Worm (Caenorhabditis elegans) whole organism, L4 larva: ENCODE data around the gene M03A8.3.
A peak's percentile ranks its signal among the peaks of the same experiment; 100 is the strongest.

ENCODE experiments used
- F10B5.3 ChIP-seq: sonication (generic microtip); optimal IDR thresholded peaks from 2 replicates; lab custom pipeline; 2016; ENCODE audit warnings: mild to moderate bottlenecking, missing genetic modification characterization, missing compliant biosample characterization
- F37D6.2 ChIP-seq: sonication (generic microtip); optimal IDR thresholded peaks from 2 replicates; lab custom pipeline; 2016; ENCODE audit warnings: mild to moderate bottlenecking, missing genetic modification characterization, missing compliant biosample characterization
- T20F7.1 ChIP-seq: fragments of 200-800 bp; sonication (Bioruptor generic); optimal IDR thresholded peaks from 2 replicates; lab custom pipeline; 2018; ENCODE audit warnings: mild to moderate bottlenecking, missing genetic modification characterization, missing compliant biosample characterization
- Y5F2A.4 ChIP-seq: fragments of 200-800 bp; sonication (Bioruptor generic); optimal IDR thresholded peaks from 2 replicates; lab custom pipeline; 2018; ENCODE audit warnings: mild to moderate bottlenecking, missing genetic modification characterization, missing compliant biosample characterization
- Y75B8A.6 ChIP-seq: fragments of 200-800 bp; sonication (Bioruptor generic); IDR thresholded peaks from 2 replicates; pipeline ENCODE4 v1.3.6; 2022; ENCODE audit warnings: missing genetic modification reagents, missing genetic modification characterization, missing compliant biosample characterization
- aly-2 ChIP-seq: sonication (generic microtip); optimal IDR thresholded peaks from 2 replicates; lab custom pipeline; 2018; ENCODE audit warnings: missing biosample characterization, missing genetic modification characterization
- arid-1 ChIP-seq: fragments of 200-800 bp; sonication (Bioruptor generic); conservative IDR thresholded peaks from 2 replicates; pipeline ENCODE4 v1.3.6; 2022; ENCODE audit warnings: missing genetic modification reagents, missing genetic modification characterization, missing compliant biosample characterization
- attf-4 ChIP-seq: sonication (generic microtip); optimal IDR thresholded peaks from 3 replicates; lab custom pipeline; 2017; ENCODE audit warnings: missing biosample characterization, missing genetic modification characterization
- ctbp-1 ChIP-seq: fragments of 200-800 bp; sonication (Bioruptor generic); IDR thresholded peaks from 2 replicates; pipeline ENCODE4 v1.3.6; 2022; ENCODE audit warnings: missing genetic modification reagents, missing genetic modification characterization, missing compliant biosample characterization
- daf-12 ChIP-seq: fragments of 150-350 bp; optimal IDR thresholded peaks from 2 replicates; lab custom pipeline; 2014; ENCODE audit warnings: missing biosample characterization, missing genetic modification reagents, missing genetic modification characterization
- daf-16 ChIP-seq, 3 experiments: sonication (generic microtip); optimal IDR thresholded peaks; 2 replicates each; lab custom pipeline; 2016 to 2017; ENCODE audit warnings: missing genetic modification characterization in 3 of 3, missing genetic modification reagents in 3 of 3, mild to moderate bottlenecking in 2 of 3, missing compliant biosample characterization in 2 of 3, missing biosample characterization in 1 of 3, moderate library complexity in 1 of 3
- dmd-6 ChIP-seq: fragments of 200-800 bp; sonication (Bioruptor generic); IDR thresholded peaks from 2 replicates; pipeline ENCODE4 v1.3.6; 2022; ENCODE audit warnings: missing genetic modification reagents, missing genetic modification characterization, missing compliant biosample characterization
- dmd-8 ChIP-seq: fragments of 200-800 bp; sonication (Bioruptor generic); IDR thresholded peaks from 2 replicates; pipeline ENCODE4 v1.3.6; 2022; ENCODE audit warnings: missing genetic modification characterization, missing compliant biosample characterization
- dve-1 ChIP-seq: sonication (generic microtip); optimal IDR thresholded peaks from 2 replicates; lab custom pipeline; 2017; ENCODE audit warnings: antibody characterized with exemption, mild to moderate bottlenecking, missing genetic modification characterization, missing compliant biosample characterization; ENCODE audit not compliant: insufficient read depth
- hif-1 ChIP-seq, 2 experiments: sonication (generic microtip); optimal IDR thresholded peaks; 2 replicates each; lab custom pipeline; 2016 to 2017; ENCODE audit warnings: missing compliant biosample characterization in 2 of 2, missing genetic modification characterization in 2 of 2, missing genetic modification reagents in 2 of 2, missing genotype in 2 of 2, mild to moderate bottlenecking in 1 of 2
- hlh-11 ChIP-seq: fragments of 200-800 bp; sonication (Bioruptor generic); optimal IDR thresholded peaks from 2 replicates; lab custom pipeline; 2018; ENCODE audit warnings: mild to moderate bottlenecking, missing genetic modification characterization, missing compliant biosample characterization
- hlh-30 ChIP-seq: sonication (generic microtip); optimal IDR thresholded peaks from 2 replicates; lab custom pipeline; 2017; ENCODE audit warnings: antibody characterized with exemption, mild to moderate bottlenecking, missing genetic modification characterization, missing compliant biosample characterization; ENCODE audit not compliant: insufficient read depth
- jun-1 ChIP-seq: fragments of 150-350 bp; optimal IDR thresholded peaks from 2 replicates; lab custom pipeline; 2014; ENCODE audit warnings: missing biosample characterization, missing genetic modification reagents, missing genetic modification characterization
- lin-1 ChIP-seq: fragments of 200-800 bp; sonication (Bioruptor generic); IDR thresholded peaks from 2 replicates; pipeline ENCODE4 v1.3.6; 2022; ENCODE audit warnings: missing genetic modification reagents, missing genetic modification characterization, missing compliant biosample characterization
- lin-13 ChIP-seq: fragments of 150-350 bp; optimal IDR thresholded peaks from 2 replicates; lab custom pipeline; 2014; ENCODE audit warnings: missing biosample characterization, missing genetic modification reagents, missing genetic modification characterization
- lin-29 ChIP-seq: fragments of 200-800 bp; sonication (Bioruptor generic); IDR thresholded peaks from 2 replicates; pipeline ENCODE4 v1.3.6; 2022; ENCODE audit warnings: missing genetic modification reagents, missing genetic modification characterization, missing compliant biosample characterization
- lin-38 ChIP-seq: fragments of 200-800 bp; sonication (Bioruptor generic); IDR thresholded peaks from 2 replicates; pipeline ENCODE4 v1.3.6; 2022; ENCODE audit warnings: missing genetic modification reagents, missing genetic modification characterization, missing compliant biosample characterization
- mdl-1 ChIP-seq, 2 experiments: fragments of 150-350 bp in 1 of 2; sonication (generic microtip) in 1 of 2; optimal IDR thresholded peaks; 2 replicates each; lab custom pipeline; 2014 to 2017; ENCODE audit warnings: missing biosample characterization in 2 of 2, missing genetic modification characterization in 2 of 2
- mes-2 ChIP-seq: sonication (generic microtip); optimal IDR thresholded peaks from 2 replicates; lab custom pipeline; 2016; ENCODE audit warnings: missing genotype, mild to moderate bottlenecking, missing genetic modification characterization, missing compliant biosample characterization; ENCODE audit not compliant: poor library complexity, severe bottlenecking
- mxl-2 ChIP-seq: fragments of 200-800 bp; sonication (Bioruptor generic); conservative IDR thresholded peaks from 2 replicates; pipeline ENCODE4 v1.3.6; 2022; ENCODE audit warnings: missing genetic modification reagents, missing genetic modification characterization, missing compliant biosample characterization
- mxl-3 ChIP-seq: fragments of 200-800 bp; sonication (Bioruptor generic); optimal IDR thresholded peaks from 2 replicates; lab custom pipeline; 2018; ENCODE audit warnings: mild to moderate bottlenecking, missing genetic modification characterization, missing compliant biosample characterization
- nhr-102 ChIP-seq: sonication (generic microtip); optimal IDR thresholded peaks from 2 replicates; lab custom pipeline; 2016; ENCODE audit warnings: mild to moderate bottlenecking, missing genetic modification characterization, moderate library complexity, missing compliant biosample characterization
- nhr-25 ChIP-seq: sonication (generic microtip); optimal IDR thresholded peaks from 2 replicates; lab custom pipeline; 2017; ENCODE audit warnings: missing genetic modification characterization, mild to moderate bottlenecking, missing compliant biosample characterization, antibody characterized with exemption, moderate library complexity, borderline replicate concordance; ENCODE audit not compliant: insufficient read depth
- nhr-28 ChIP-seq: fragments of 150-350 bp; optimal IDR thresholded peaks from 2 replicates; lab custom pipeline; 2014; ENCODE audit warnings: missing biosample characterization, missing genetic modification characterization
- nhr-48 ChIP-seq: sonication (generic microtip); optimal IDR thresholded peaks from 2 replicates; lab custom pipeline; 2016; ENCODE audit warnings: mild to moderate bottlenecking, missing genetic modification characterization, missing compliant biosample characterization
- nhr-76 ChIP-seq: fragments of 150-350 bp; optimal IDR thresholded peaks from 2 replicates; lab custom pipeline; 2014; ENCODE audit warnings: missing biosample characterization, missing genetic modification characterization
- nhr-77 ChIP-seq: fragments of 150-350 bp; optimal IDR thresholded peaks from 2 replicates; lab custom pipeline; 2014; ENCODE audit warnings: missing biosample characterization, missing genetic modification characterization
- pqm-1 ChIP-seq: sonication (generic microtip); optimal IDR thresholded peaks from 2 replicates; lab custom pipeline; 2017; ENCODE audit warnings: missing biosample characterization, missing genetic modification characterization
- saeg-2 ChIP-seq: fragments of 200-800 bp; sonication (Bioruptor generic); IDR thresholded peaks from 2 replicates; pipeline ENCODE4 v1.3.6; 2022; ENCODE audit warnings: missing genetic modification reagents, missing genetic modification characterization, missing compliant biosample characterization
- set-16 ChIP-seq: fragments of 200-800 bp; sonication (Bioruptor generic); IDR thresholded peaks from 2 replicates; pipeline ENCODE4 v1.3.6; 2022; ENCODE audit warnings: missing genetic modification reagents, missing genetic modification characterization, missing compliant biosample characterization
- spr-3 ChIP-seq: fragments of 200-800 bp; sonication (Bioruptor generic); optimal IDR thresholded peaks from 2 replicates; lab custom pipeline; 2018; ENCODE audit warnings: mild to moderate bottlenecking, missing genetic modification characterization, missing compliant biosample characterization
- unc-130 ChIP-seq: sonication (generic microtip); optimal IDR thresholded peaks from 2 replicates; lab custom pipeline; 2016; ENCODE audit warnings: missing genetic modification reagents, missing genetic modification characterization, missing compliant biosample characterization
- unc-62 ChIP-seq, 3 experiments: fragments of 150-350 bp in 1 of 3; sonication (generic microtip); optimal IDR thresholded peaks in 2 of 3; peaks in 1 of 3; 1 replicate in 1 of 3; 2 replicates in 2 of 3; lab custom pipeline; 2014 to 2017; ENCODE audit warnings: missing biosample characterization in 3 of 3, missing genetic modification characterization in 3 of 3, missing genetic modification reagents in 3 of 3, missing genotype in 1 of 3
- vab-7 ChIP-seq: fragments of 200-800 bp; sonication (Bioruptor generic); IDR thresholded peaks from 2 replicates; pipeline ENCODE4 v1.3.6; 2022; ENCODE audit warnings: missing genetic modification reagents, missing genetic modification characterization, missing compliant biosample characterization
- zag-1 ChIP-seq: fragments of 150-350 bp; optimal IDR thresholded peaks from 2 replicates; lab custom pipeline; 2014; ENCODE audit warnings: missing biosample characterization, missing genetic modification characterization
- zfp-2 ChIP-seq: sonication (generic microtip); optimal IDR thresholded peaks from 2 replicates; lab custom pipeline; 2016; ENCODE audit warnings: mild to moderate bottlenecking, missing genetic modification characterization, missing compliant biosample characterization
- zfp-3 ChIP-seq: fragments of 200-800 bp; sonication (Bioruptor generic); conservative IDR thresholded peaks from 2 replicates; pipeline ENCODE4 v1.3.6; 2022; ENCODE audit warnings: missing genetic modification reagents, missing genetic modification characterization, missing compliant biosample characterization
- zip-2 ChIP-seq: fragments of 150-350 bp; optimal IDR thresholded peaks from 2 replicates; lab custom pipeline; 2014; ENCODE audit warnings: missing biosample characterization, missing genetic modification characterization
- ztf-7 ChIP-seq: fragments of 150-350 bp; optimal IDR thresholded peaks from 2 replicates; lab custom pipeline; 2014; ENCODE audit warnings: missing biosample characterization, missing genetic modification characterization

M03A8.3 gene

ce11 chrX:6788965-6789573 is 10.8 kb upstream of the M03A8.3 start, which contains the start of gene sgca-1 (continued):
- peak; percentile 55 for TF ChIP-seq nhr-102
- TF ChIP-seq ztf-7: peak; percentile 6
- TF ChIP-seq mdl-1 (tag; optimal IDR thresholded peaks at IDR 0.05; lab: Kevin White, UChicago): peak in 1 of 2 experiments; percentile 17
- TF ChIP-seq daf-16 (GFP tag; optimal IDR thresholded peaks at IDR 0.05; lab: Kevin White, UChicago): peak in 1 of 2 experiments; percentile 31
- peak; percentile 85 for TF ChIP-seq daf-16 (tag; optimal IDR thresholded peaks at IDR 0.05; lab: Kevin White, UChicago)
- TF ChIP-seq hlh-30: peak; percentile 63
- no peak for TF ChIP-seq Y75B8A.6 (GFP tag; lab: Robert Waterston, UW)
- TF ChIP-seq mxl-3 (GFP tag; lab: Kevin White, UChicago): peak; percentile 1
- no peak for TF ChIP-seq Y5F2A.4 (GFP tag; lab: Kevin White, UChicago)
- no peak for TF ChIP-seq dmd-8 (GFP tag; lab: Robert Waterston, UW)
- no peak for TF ChIP-seq mxl-2 (GFP tag; lab: Robert Waterston, UW)
- TF ChIP-seq zip-2 (tag; lab: Kevin White, UChicago): no peak
- no peak for TF ChIP-seq zfp-3 (GFP tag; lab: Robert Waterston, UW)
- peak; percentile 78 for TF ChIP-seq dve-1 (tag; lab: Kevin White, UChicago)
- peak; percentile 71 for TF ChIP-seq nhr-77
- no peak for TF ChIP-seq saeg-2 (GFP tag; lab: Robert Waterston, UW)
- peak; percentile 93 for TF ChIP-seq nhr-28
- no peak for TF ChIP-seq nhr-76
- TF ChIP-seq hif-1 (tag; optimal IDR thresholded peaks at IDR 0.05; lab: Kevin White, UChicago): no peak
- TF ChIP-seq F37D6.2 (tag; lab: Kevin White, UChicago): no peak
- TF ChIP-seq F10B5.3 (tag; lab: Kevin White, UChicago): no peak
- no peak for TF ChIP-seq lin-13 (GFP tag; lab: Kevin White, UChicago)
- no peak for TF ChIP-seq lin-1
- TF ChIP-seq attf-4 (tag; lab: Kevin White, UChicago): no peak
- no peak for TF ChIP-seq zag-1 (tag; lab: Kevin White, UChicago)

ce11 chrX:6790457-6790856 is 9.4 kb upstream of the M03A8.3 start:
- TF ChIP-seq jun-1 (tag; lab: Kevin White, UChicago): no peak
- TF ChIP-seq nhr-48: no peak
- TF ChIP-seq daf-16 (GFP tag; optimal IDR thresholded peaks at IDR 0.05; lab: Kevin White, UChicago): no peak
- TF ChIP-seq daf-16 (tag; optimal IDR thresholded peaks at IDR 0.05; lab: Kevin White, UChicago): peak; percentile 56
- TF ChIP-seq aly-2 (tag; lab: Kevin White, UChicago): no peak
- no peak for TF ChIP-seq lin-29 (GFP tag; lab: Robert Waterston, UW)
- TF ChIP-seq lin-38 (GFP tag; lab: Robert Waterston, UW): no peak
- TF ChIP-seq Y5F2A.4 (GFP tag; lab: Kevin White, UChicago): no peak
- TF ChIP-seq hlh-30: peak; percentile 31
- peak in 1 of 2 experiments; percentile 41 for TF ChIP-seq unc-62 (GFP tag; optimal IDR thresholded peaks at IDR 0.05 in 1 of 2; lab: Kevin White, UChicago)
- no peak for TF ChIP-seq unc-62 (tag; optimal IDR thresholded peaks at IDR 0.05; lab: Kevin White, UChicago)
- TF ChIP-seq nhr-25 (tag; lab: Kevin White, UChicago): no peak
- TF ChIP-seq dmd-6 (GFP tag; lab: Robert Waterston, UW): peak; percentile 20; the same call in 1 of the 2 replicates
- TF ChIP-seq dve-1 (tag; lab: Kevin White, UChicago): peak; percentile 29
- TF ChIP-seq T20F7.1 (GFP tag; lab: Kevin White, UChicago): peak; percentile 6

DNA sequence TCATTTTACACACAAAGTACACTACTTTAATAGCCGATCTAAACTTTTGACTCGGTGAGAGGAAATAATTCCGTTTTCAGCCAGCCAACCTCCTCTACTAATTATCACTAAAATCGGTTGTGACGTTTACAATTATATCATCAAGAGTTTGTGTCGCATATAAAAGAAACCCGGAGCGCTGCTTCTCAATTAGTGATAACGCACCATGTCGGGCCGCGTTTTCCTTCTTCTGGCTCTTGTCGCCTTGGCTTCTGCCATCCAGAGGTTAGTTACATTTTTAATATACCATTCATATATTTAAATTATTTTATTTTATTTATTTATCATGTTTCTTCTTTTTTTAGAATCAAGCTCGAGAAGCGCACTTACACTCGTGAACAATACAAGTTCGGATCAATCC is 8.9 kb upstream of the M03A8.3 start, which contains the start of gene asp-3:
asp-3 (plus strand) TSS at position 79 of the 400 bp plus-strand sequence.
- TF ChIP-seq unc-130 (GFP tag; lab: Kevin White, UChicago): no peak
- no peak for TF ChIP-seq jun-1 (tag; lab: Kevin White, UChicago)
- no peak for TF ChIP-seq daf-12 (tag; lab: Kevin White, UChicago)
- TF ChIP-seq mes-2: no peak
- TF ChIP-seq nhr-102: no peak
- TF ChIP-seq arid-1 (GFP tag; lab: Robert Waterston, UW): no peak
- peak; percentile 14 for TF ChIP-seq hlh-11
- TF ChIP-seq vab-7 (GFP tag; lab: Robert Waterston, UW): no peak
- no peak for TF ChIP-seq zip-2 (tag; lab: Kevin White, UChicago)
- no peak for TF ChIP-seq nhr-77
- no peak for TF ChIP-seq ztf-7
- TF ChIP-seq pqm-1 (tag; lab: Kevin White, UChicago): peak; percentile 48
- TF ChIP-seq ctbp-1 (GFP tag; lab: Robert Waterston, UW): no peak
- no peak for TF ChIP-seq nhr-48
- TF ChIP-seq zfp-2: no peak
- no peak for TF ChIP-seq mxl-3 (GFP tag; lab: Kevin White, UChicago)
- no peak for TF ChIP-seq Y75B8A.6 (GFP tag; lab: Robert Waterston, UW)
- peak; percentile 22 for TF ChIP-seq nhr-28
- TF ChIP-seq spr-3 (GFP tag; lab: Kevin White, UChicago): no peak
- no peak for TF ChIP-seq set-16 (GFP tag; lab: Robert Waterston, UW)
- no peak for TF ChIP-seq lin-38 (GFP tag; lab: Robert Waterston, UW)
